Worm (Caenorhabditis elegans) whole organism, L3 larva: ENCODE measurements around the gene nhr-252.

ENCODE experiments used
- ZK546.5 ChIP-seq: sonication (generic microtip); optimal IDR thresholded peaks from 2 replicates; lab custom pipeline; 2017; ENCODE audit warnings: missing biosample characterization, missing genetic modification characterization
- ama-1 ChIP-seq: fragments of 150-350 bp; optimal IDR thresholded peaks from 2 replicates; lab custom pipeline; 2018
- fkh-10 ChIP-seq: sonication (generic microtip); optimal IDR thresholded peaks from 2 replicates; lab custom pipeline; 2017; ENCODE audit warnings: missing biosample characterization, missing genetic modification reagents, missing genetic modification characterization
- jun-1 ChIP-seq: fragments of 150-350 bp; optimal IDR thresholded peaks from 2 replicates; lab custom pipeline; 2014; ENCODE audit warnings: missing biosample characterization, missing genetic modification reagents, missing genetic modification characterization
- mdl-1 ChIP-seq: fragments of 150-350 bp; optimal IDR thresholded peaks from 2 replicates; lab custom pipeline; 2014; ENCODE audit warnings: missing biosample characterization, missing genetic modification characterization
- nhr-25 ChIP-seq: sonication (generic microtip); optimal IDR thresholded peaks from 2 replicates; lab custom pipeline; 2017; ENCODE audit warnings: missing biosample characterization, missing genetic modification characterization
- nhr-76 ChIP-seq: fragments of 150-350 bp; sonication (generic microtip); optimal IDR thresholded peaks from 5 replicates; lab custom pipeline; 2014; ENCODE audit warnings: missing biosample characterization, missing genetic modification characterization
- pha-4 ChIP-seq: fragments of 150-350 bp; optimal IDR thresholded peaks from 2 replicates; lab custom pipeline; 2014; ENCODE audit warnings: missing biosample characterization, missing genetic modification reagents, missing genetic modification characterization
- tbx-2 ChIP-seq: sonication (generic microtip); optimal IDR thresholded peaks from 2 replicates; lab custom pipeline; 2016; ENCODE audit warnings: mild to moderate bottlenecking, missing genetic modification characterization, missing compliant biosample characterization
- unc-39 ChIP-seq: sonication (generic microtip); optimal IDR thresholded peaks from 4 replicates; lab custom pipeline; 2017; ENCODE audit warnings: missing biosample characterization, missing genetic modification characterization
- zag-1 ChIP-seq: fragments of 150-350 bp; optimal IDR thresholded peaks from 2 replicates; lab custom pipeline; 2014; ENCODE audit warnings: missing biosample characterization, missing genetic modification characterization
- ztf-4 ChIP-seq: fragments of 150-350 bp; optimal IDR thresholded peaks from 2 replicates; lab custom pipeline; 2014; ENCODE audit warnings: missing biosample characterization, missing genetic modification characterization

- TF ChIP-seq fkh-10 (GFP tag; lab: Kevin White, UChicago) (no peak), nhr-76 (tag; lab: Kevin White, UChicago) (no peak), unc-39 (tag; lab: Kevin White, UChicago) (no peak), pha-4 (tag; lab: Kevin White, UChicago) (no peak), zag-1 (tag; lab: Kevin White, UChicago) (no peak), nhr-25 (tag; lab: Kevin White, UChicago) (no peak), ZK546.5 (tag; lab: Kevin White, UChicago) (no peak), jun-1 (tag; lab: Kevin White, UChicago) (no peak), ztf-4 (tag; lab: Kevin White, UChicago) (no peak), ama-1 (lab: Kevin White, UChicago) (no peak), mdl-1 (tag; lab: Kevin White, UChicago) (no peak), tbx-2 (tag; lab: Kevin White, UChicago) (no peak)
These were observed 43.1 kb upstream of the nhr-252 start for ce11 chrV:361291-361690.
